Worm (Caenorhabditis elegans): ENCODE data around the gene sdf-9.

sdf-9 gene

ce11 chrV:20778257-20778697 is 19.7 kb upstream of the sdf-9 start (continued):
- no peak for TF ChIP-seq mbf-1 (tag; optimal IDR thresholded peaks at IDR 0.05)
- TF ChIP-seq snpc-4 (tag; optimal IDR thresholded peaks at IDR 0.05) = peak; percentile 67

ce11 chrV:20778886-20779285 is 19.1 kb upstream of the sdf-9 start:
- TF ChIP-seq crh-2 (tag; optimal IDR thresholded peaks at IDR 0.05) = peak; percentile 40
- TF ChIP-seq sma-9 (GFP tag; optimal IDR thresholded peaks at IDR 0.05) = peak; percentile 47
- TF ChIP-seq sma-9 (tag; optimal IDR thresholded peaks at IDR 0.05) = no peak
- TF ChIP-seq fos-1 (tag; optimal IDR thresholded peaks at IDR 0.05) = peak; percentile 35
- no peak for TF ChIP-seq ama-1 (optimal IDR thresholded peaks at IDR 0.05)

- TF ChIP-seq F13H6.1 (tag; optimal IDR thresholded peaks at IDR 0.05) (no peak), mdl-1 (tag; optimal IDR thresholded peaks at IDR 0.05) (no peak), skn-1 (tag; optimal IDR thresholded peaks at IDR 0.05) (no peak), lin-13 (GFP tag; optimal IDR thresholded peaks at IDR 0.05) (no peak), nhr-129 (tag; optimal IDR thresholded peaks at IDR 0.05) (peak; percentile 26), nhr-25 (tag; optimal IDR thresholded peaks at IDR 0.05) (no peak), peb-1 (tag; optimal IDR thresholded peaks at IDR 0.05) (no peak), C34F6.9 (tag; optimal IDR thresholded peaks at IDR 0.05) (peak; percentile 1), nhr-11 (tag; optimal IDR thresholded peaks at IDR 0.05) (no peak), nhr-23 (tag; optimal IDR thresholded peaks at IDR 0.05) (no peak), mbf-1 (tag; optimal IDR thresholded peaks at IDR 0.05) (no peak), fos-1 (tag; optimal IDR thresholded peaks at IDR 0.05) (no peak), ztf-4 (tag; optimal IDR thresholded peaks at IDR 0.05) (peak; percentile 10), lsy-2 (tag; optimal IDR thresholded peaks at IDR 0.05) (no peak), nhr-12 (tag; optimal IDR thresholded peaks at IDR 0.05) (no peak), dmd-4 (tag; optimal IDR thresholded peaks at IDR 0.05) (no peak), lin-39 (tag; optimal IDR thresholded peaks at IDR 0.05) (no peak), gmeb-1 (tag; optimal IDR thresholded peaks at IDR 0.05) (peak; percentile 15), nhr-21 (tag; optimal IDR thresholded peaks at IDR 0.05) (no peak)
Observed at ce11 chrV:20779707-20780346, 18.2 kb upstream of the sdf-9 start.

- peak in 1 of 2 experiments; percentile 40 for TF ChIP-seq lsy-2 (tag; optimal IDR thresholded peaks at IDR 0.05)
- no peak for TF ChIP-seq ZK546.5 (tag; optimal IDR thresholded peaks at IDR 0.05)
Observed at ce11 chrV:20780400-20780799, 17.6 kb upstream of the sdf-9 start, which contains the start of gene hif-1. hif-1 (plus strand) TSS chrV:20780407.

ce11 chrV:20781346-20781952 is 16.6 kb upstream of the sdf-9 start:
- TF ChIP-seq alr-1 (tag; optimal IDR thresholded peaks at IDR 0.05) = no peak
- no peak for TF ChIP-seq elt-3 (tag; optimal IDR thresholded peaks at IDR 0.05)

ce11 chrV:20782188-20782587 is 15.8 kb upstream of the sdf-9 start:
- TF ChIP-seq nhr-129 (tag; optimal IDR thresholded peaks at IDR 0.05) (peak; percentile 82), zag-1 (tag; optimal IDR thresholded peaks at IDR 0.05) (peak; percentile 91), sem-4 (tag; optimal IDR thresholded peaks at IDR 0.05) (peak; percentile 85), crh-2 (tag; optimal IDR thresholded peaks at IDR 0.05) (peak; percentile 82), C34F6.9 (tag; optimal IDR thresholded peaks at IDR 0.05) (peak; percentile 59), ztf-11 (tag; optimal IDR thresholded peaks at IDR 0.05) (no peak), unc-55 (GFP tag; optimal IDR thresholded peaks at IDR 0.05) (peak; percentile 97), nhr-12 (tag; optimal IDR thresholded peaks at IDR 0.05) (no peak), mab-5 (tag; optimal IDR thresholded peaks at IDR 0.05) (no peak), snpc-4 (tag; optimal IDR thresholded peaks at IDR 0.05) (peak; percentile 38), F13H6.1 (tag; optimal IDR thresholded peaks at IDR 0.05) (peak; percentile 69), nhr-21 (tag; optimal IDR thresholded peaks at IDR 0.05) (no peak), nhr-11 (tag; optimal IDR thresholded peaks at IDR 0.05) (no peak), fos-1 (tag; optimal IDR thresholded peaks at IDR 0.05) (peak; percentile 14), lin-39 (tag; optimal IDR thresholded peaks at IDR 0.05) (no peak), ama-1 (optimal IDR thresholded peaks at IDR 0.05) (peak; percentile 42), alr-1 (tag; optimal IDR thresholded peaks at IDR 0.05) (no peak), nhr-10 (tag; optimal IDR thresholded peaks at IDR 0.05) (no peak), nhr-6 (tag; optimal IDR thresholded peaks at IDR 0.05) (peak; percentile 44), ztf-4 (tag; optimal IDR thresholded peaks at IDR 0.05) (peak; percentile 49), egl-27 (tag; optimal IDR thresholded peaks at IDR 0.05) (peak; percentile 14), sma-9 (GFP tag; optimal IDR thresholded peaks at IDR 0.05) (peak; percentile 84), sma-9 (tag; optimal IDR thresholded peaks at IDR 0.05) (no peak), mdl-1 (tag; optimal IDR thresholded peaks at IDR 0.05) (peak; percentile 63 to 88), skn-1 (tag; optimal IDR thresholded peaks at IDR 0.05) (no peak), ceh-16 (tag; optimal IDR thresholded peaks at IDR 0.05) (no peak), lin-13 (GFP tag; optimal IDR thresholded peaks at IDR 0.05) (peak; percentile 46), lsy-2 (tag; optimal IDR thresholded peaks at IDR 0.05) (peak in 1 of 2 experiments; percentile 78)
